Worm (Caenorhabditis elegans) whole organism, young adult: ENCODE data around the gene irld-65.

ENCODE experiments used
- B0035.1 ChIP-seq: sonication (generic microtip); optimal IDR thresholded peaks from 2 replicates; lab custom pipeline; 2016; ENCODE audit warnings: missing genetic modification characterization, mild to moderate bottlenecking, missing compliant biosample characterization, missing genotype, missing genetic modification reagents
- B0261.1 ChIP-seq: sonication (generic microtip); optimal IDR thresholded peaks from 2 replicates; lab custom pipeline; 2016; ENCODE audit warnings: mild to moderate bottlenecking, missing genetic modification characterization, moderate library complexity, missing compliant biosample characterization
- C17E4.6 ChIP-seq: fragments of 200-800 bp; sonication (Bioruptor generic); IDR thresholded peaks from 2 replicates; pipeline ENCODE4 v1.3.6; 2022; ENCODE audit warnings: missing genetic modification reagents, missing genetic modification characterization, missing compliant biosample characterization
- D2030.7 ChIP-seq: fragments of 200-800 bp; sonication (Bioruptor generic); IDR thresholded peaks from 2 replicates; pipeline ENCODE4 v1.3.6; 2022; ENCODE audit warnings: missing genetic modification reagents, missing genetic modification characterization, missing compliant biosample characterization
- F37B4.10 ChIP-seq: fragments of 200-800 bp; sonication (Bioruptor generic); IDR thresholded peaks from 2 replicates; pipeline ENCODE4 v1.3.6; 2022; ENCODE audit warnings: missing genetic modification characterization, missing compliant biosample characterization
- F52B5.7 ChIP-seq: sonication (generic microtip); optimal IDR thresholded peaks from 2 replicates; lab custom pipeline; 2016; ENCODE audit warnings: mild to moderate bottlenecking, missing genetic modification characterization, missing compliant biosample characterization
- K11D2.4 ChIP-seq: fragments of 200-800 bp; sonication (Bioruptor generic); IDR thresholded peaks from 2 replicates; pipeline ENCODE4 v1.3.6; 2022; ENCODE audit warnings: missing genetic modification reagents, missing genetic modification characterization, missing compliant biosample characterization
- T07F8.4 ChIP-seq: sonication (generic microtip); optimal IDR thresholded peaks from 2 replicates; lab custom pipeline; 2016; ENCODE audit warnings: mild to moderate bottlenecking, missing genetic modification characterization, moderate library complexity, missing compliant biosample characterization
- Y53F4B.3 ChIP-seq: fragments of 200-800 bp; sonication (Bioruptor generic); IDR thresholded peaks from 2 replicates; pipeline ENCODE4 v1.3.6; 2022; ENCODE audit warnings: missing genetic modification reagents, missing genetic modification characterization, missing compliant biosample characterization
- Y53G8AR.9 ChIP-seq: fragments of 200-800 bp; sonication (Bioruptor generic); conservative IDR thresholded peaks from 2 replicates; pipeline ENCODE4 v1.3.6; 2022; ENCODE audit warnings: missing genetic modification reagents, missing genetic modification characterization, missing compliant biosample characterization
- Y67H2A.10 ChIP-seq: fragments of 200-800 bp; sonication (Bioruptor generic); conservative IDR thresholded peaks from 2 replicates; pipeline ENCODE4 v1.3.6; 2022; ENCODE audit warnings: missing genetic modification reagents, missing genetic modification characterization, missing compliant biosample characterization
- ama-1 ChIP-seq, 3 experiments: fragments of 150-350 bp in 1 of 3; sonication (generic microtip) in 2 of 3; optimal IDR thresholded peaks; 2 replicates each; lab custom pipeline; 2014 to 2018; ENCODE audit warnings: missing biosample characterization in 2 of 3, missing genetic modification characterization in 2 of 3, missing genetic modification reagents in 2 of 3
- aptf-2 ChIP-seq: fragments of 200-800 bp; sonication (Bioruptor generic); conservative IDR thresholded peaks from 2 replicates; pipeline ENCODE4 v1.3.6; 2022; ENCODE audit warnings: missing genetic modification reagents, missing genetic modification characterization, missing compliant biosample characterization
- athp-1 ChIP-seq: sonication (generic microtip); optimal IDR thresholded peaks from 2 replicates; lab custom pipeline; 2017; ENCODE audit warnings: mild to moderate bottlenecking, missing genetic modification characterization, missing compliant biosample characterization
- attf-5 ChIP-seq: fragments of 200-800 bp; sonication (Bioruptor generic); optimal IDR thresholded peaks from 2 replicates; lab custom pipeline; 2018; ENCODE audit warnings: mild to moderate bottlenecking, missing genetic modification characterization, missing compliant biosample characterization
- bed-1 ChIP-seq: fragments of 200-800 bp; sonication (Bioruptor generic); IDR thresholded peaks from 2 replicates; pipeline ENCODE4 v1.3.6; 2022; ENCODE audit warnings: missing genetic modification reagents, missing genetic modification characterization, missing compliant biosample characterization
- bed-2 ChIP-seq: fragments of 200-800 bp; sonication (Bioruptor generic); IDR thresholded peaks from 2 replicates; pipeline ENCODE4 v1.3.6; 2022; ENCODE audit warnings: missing genetic modification reagents, missing genetic modification characterization, missing compliant biosample characterization
- chd-7 ChIP-seq: sonication (generic microtip); optimal IDR thresholded peaks from 2 replicates; lab custom pipeline; 2016; ENCODE audit warnings: mild to moderate bottlenecking, missing genetic modification characterization, moderate library complexity, missing compliant biosample characterization
- die-1 ChIP-seq: sonication (generic microtip); optimal IDR thresholded peaks from 2 replicates; lab custom pipeline; 2016; ENCODE audit warnings: missing genotype, mild to moderate bottlenecking, missing genetic modification characterization, missing compliant biosample characterization
- dpl-1 ChIP-seq: fragments of 150-350 bp; optimal IDR thresholded peaks from 2 replicates; lab custom pipeline; 2014; ENCODE audit warnings: missing biosample characterization, missing genetic modification reagents, missing genetic modification characterization
- ets-4 ChIP-seq: fragments of 200-800 bp; sonication (Bioruptor generic); optimal IDR thresholded peaks from 2 replicates; lab custom pipeline; 2018; ENCODE audit warnings: mild to moderate bottlenecking, missing genetic modification characterization, missing compliant biosample characterization
- fkh-3 ChIP-seq: sonication (generic microtip); optimal IDR thresholded peaks from 2 replicates; lab custom pipeline; 2016; ENCODE audit warnings: mild to moderate bottlenecking, missing genetic modification characterization, missing compliant biosample characterization
- hlh-26 ChIP-seq: fragments of 200-800 bp; sonication (Bioruptor generic); conservative IDR thresholded peaks from 2 replicates; pipeline ENCODE4 v1.3.6; 2022; ENCODE audit warnings: missing genetic modification reagents, missing genetic modification characterization, missing compliant biosample characterization
- hsf-1 ChIP-seq: fragments of 200-800 bp; sonication (Bioruptor generic); IDR thresholded peaks from 2 replicates; pipeline ENCODE4 v1.3.6; 2022; ENCODE audit warnings: missing genetic modification reagents, missing genetic modification characterization, missing compliant biosample characterization
- let-526 ChIP-seq: fragments of 200-800 bp; sonication (Bioruptor generic); IDR thresholded peaks from 2 replicates; pipeline ENCODE4 v1.3.6; 2022; ENCODE audit warnings: missing genetic modification reagents, missing genetic modification characterization, missing compliant biosample characterization
- let-607 ChIP-seq, 2 experiments: fragments of 200-800 bp in 1 of 2; sonication (Bioruptor generic) in 1 of 2; sonication (generic microtip) in 1 of 2; optimal IDR thresholded peaks; 2 replicates each; lab custom pipeline; 2016 to 2018; ENCODE audit warnings: mild to moderate bottlenecking in 2 of 2, missing compliant biosample characterization in 2 of 2, missing genetic modification characterization in 2 of 2, moderate library complexity in 2 of 2, missing genotype in 1 of 2
- lin-54 ChIP-seq: fragments of 200-800 bp; sonication (Bioruptor generic); optimal IDR thresholded peaks from 2 replicates; lab custom pipeline; 2018; ENCODE audit warnings: mild to moderate bottlenecking, missing genetic modification characterization, missing compliant biosample characterization
- madf-3 ChIP-seq: fragments of 200-800 bp; sonication (Bioruptor generic); IDR thresholded peaks from 2 replicates; pipeline ENCODE4 v1.3.6; 2022; ENCODE audit warnings: missing genetic modification reagents, missing genetic modification characterization, missing compliant biosample characterization
- madf-6 ChIP-seq: fragments of 200-800 bp; sonication (Bioruptor generic); IDR thresholded peaks from 2 replicates; pipeline ENCODE4 v1.3.6; 2022; ENCODE audit warnings: missing genetic modification reagents, missing genetic modification characterization, missing compliant biosample characterization
- madf-8 ChIP-seq: fragments of 200-800 bp; sonication (Bioruptor generic); conservative IDR thresholded peaks from 2 replicates; pipeline ENCODE4 v1.3.6; 2022; ENCODE audit warnings: missing genetic modification reagents, missing genetic modification characterization, missing compliant biosample characterization
- nfya-1 ChIP-seq: sonication (generic microtip); optimal IDR thresholded peaks from 2 replicates; lab custom pipeline; 2017; ENCODE audit warnings: antibody characterized with exemption, missing compliant biosample characterization, missing genetic modification characterization, borderline replicate concordance; ENCODE audit not compliant: insufficient read depth
- nfya-2 ChIP-seq: fragments of 200-800 bp; sonication (Bioruptor generic); IDR thresholded peaks from 2 replicates; pipeline ENCODE4 v1.3.6; 2022; ENCODE audit warnings: missing genetic modification reagents, missing genetic modification characterization, missing compliant biosample characterization
- nfyb-1 ChIP-seq: fragments of 200-800 bp; sonication (Bioruptor generic); IDR thresholded peaks from 2 replicates; pipeline ENCODE4 v1.3.6; 2022; ENCODE audit warnings: missing genetic modification reagents, missing genetic modification characterization, missing compliant biosample characterization
- nhr-80 ChIP-seq: sonication (generic microtip); optimal IDR thresholded peaks from 2 replicates; lab custom pipeline; 2016; ENCODE audit warnings: missing genetic modification characterization, missing compliant biosample characterization
- rec-8 ChIP-seq, 2 experiments: sonication (generic microtip); optimal IDR thresholded peaks; 2 replicates each; lab custom pipeline; 2016; ENCODE audit warnings: mild to moderate bottlenecking in 2 of 2, missing genetic modification characterization in 2 of 2, missing genetic modification reagents in 2 of 2, missing genotype in 2 of 2, missing biosample characterization in 1 of 2, missing compliant biosample characterization in 1 of 2, moderate library complexity in 1 of 2
- repo-1 ChIP-seq: sonication (generic microtip); optimal IDR thresholded peaks from 2 replicates; lab custom pipeline; 2017; ENCODE audit warnings: mild to moderate bottlenecking, missing genetic modification characterization, missing compliant biosample characterization
- rpc-1 ChIP-seq, 2 experiments: fragments of 150-350 bp in 1 of 2; sonication (generic microtip) in 1 of 2; optimal IDR thresholded peaks; 2 replicates each; lab custom pipeline; 2014 to 2018; ENCODE audit warnings: missing biosample characterization in 1 of 2, missing genetic modification characterization in 1 of 2, missing genetic modification reagents in 1 of 2, missing genotype in 1 of 2
- snpc-1.1 ChIP-seq: sonication (generic microtip); optimal IDR thresholded peaks from 2 replicates; lab custom pipeline; 2017; ENCODE audit warnings: missing genetic modification characterization, mild to moderate bottlenecking, missing compliant biosample characterization, antibody characterized with exemption, moderate library complexity, missing genotype, missing genetic modification reagents; ENCODE audit not compliant: insufficient read depth
- snpc-3.4 ChIP-seq: sonication (generic microtip); optimal IDR thresholded peaks from 2 replicates; lab custom pipeline; 2017; ENCODE audit warnings: missing genetic modification characterization, mild to moderate bottlenecking, missing compliant biosample characterization, antibody characterized with exemption, moderate library complexity, missing genotype, missing genetic modification reagents
- tbx-9 ChIP-seq: sonication (generic microtip); optimal IDR thresholded peaks from 2 replicates; lab custom pipeline; 2016; ENCODE audit warnings: borderline replicate concordance, missing genetic modification characterization, inconsistent platforms, missing compliant biosample characterization
- tlf-1 ChIP-seq: fragments of 200-800 bp; sonication (Bioruptor generic); optimal IDR thresholded peaks from 2 replicates; lab custom pipeline; 2018; ENCODE audit warnings: mild to moderate bottlenecking, missing genetic modification characterization, missing compliant biosample characterization
- unc-130 ChIP-seq: sonication (generic microtip); optimal IDR thresholded peaks from 2 replicates; lab custom pipeline; 2016; ENCODE audit warnings: missing genetic modification reagents, missing genetic modification characterization, missing compliant biosample characterization
- unc-62 ChIP-seq: fragments of 150-350 bp; optimal IDR thresholded peaks from 2 replicates; lab custom pipeline; 2014; ENCODE audit warnings: missing biosample characterization, missing genetic modification reagents, missing genetic modification characterization
- ztf-18 ChIP-seq: sonication (generic microtip); optimal IDR thresholded peaks from 2 replicates; lab custom pipeline; 2016; ENCODE audit warnings: missing genotype, mild to moderate bottlenecking, missing genetic modification characterization, missing compliant biosample characterization
- ztf-22 ChIP-seq: fragments of 200-800 bp; sonication (Bioruptor generic); optimal IDR thresholded peaks from 2 replicates; lab custom pipeline; 2018; ENCODE audit warnings: mild to moderate bottlenecking, missing genetic modification characterization, moderate library complexity, missing compliant biosample characterization
- ztf-25 ChIP-seq: fragments of 200-800 bp; sonication (Bioruptor generic); IDR thresholded peaks from 2 replicates; pipeline ENCODE4 v1.3.6; 2022; ENCODE audit warnings: missing genetic modification reagents, missing genetic modification characterization, missing compliant biosample characterization

The irld-65 gene

ce11 chrII:2920817-2921458 is 16.8 kb downstream of the irld-65 start (continued):
- TF ChIP-seq attf-5 = peak; percentile 74
- peak; percentile 88 for TF ChIP-seq madf-6
- TF ChIP-seq B0035.1 = peak; percentile 40
- TF ChIP-seq madf-3 (GFP tag; lab: Robert Waterston, UW) = no peak; the same call in none of the 2 replicates
- TF ChIP-seq nfyb-1 (GFP tag; lab: Robert Waterston, UW) = no peak; the same call in 1 of the 2 replicates
- no peak for TF ChIP-seq tbx-9 (tag; lab: Kevin White, UChicago)
- TF ChIP-seq let-607 (tag; optimal IDR thresholded peaks at IDR 0.05; lab: Kevin White, UChicago) = no peak
- peak; percentile 3 for TF ChIP-seq nhr-80 (tag; lab: Kevin White, UChicago)
- no peak for TF ChIP-seq ets-4 (GFP tag; lab: Kevin White, UChicago)
- peak; percentile 9 for TF ChIP-seq B0261.1
- TF ChIP-seq F37B4.10 (GFP tag; lab: Robert Waterston, UW) = no peak
- TF ChIP-seq ama-1 (optimal IDR thresholded peaks at IDR 0.05; lab: Kevin White, UChicago) = no peak
- TF ChIP-seq ama-1 (GFP tag; optimal IDR thresholded peaks at IDR 0.05; lab: Kevin White, UChicago) = no peak
- TF ChIP-seq nfya-2 (GFP tag; lab: Robert Waterston, UW) = no peak
- TF ChIP-seq aptf-2 = no peak
- peak; percentile 62 for TF ChIP-seq chd-7 (tag; lab: Kevin White, UChicago)
- peak; percentile 61 for TF ChIP-seq D2030.7 (GFP tag; lab: Robert Waterston, UW)
- TF ChIP-seq bed-1 (GFP tag; lab: Robert Waterston, UW) = 0 out of 2 replicates have a peak, but pooled peaks have one; percentile 43
- no peak for TF ChIP-seq Y53F4B.3 (GFP tag; lab: Robert Waterston, UW)
- TF ChIP-seq ztf-22 (GFP tag; lab: Kevin White, UChicago) = no peak
- no peak for TF ChIP-seq bed-2 (GFP tag; lab: Robert Waterston, UW)
- TF ChIP-seq Y67H2A.10 (GFP tag; lab: Robert Waterston, UW) = no peak
- TF ChIP-seq snpc-3.4 (tag; lab: Kevin White, UChicago) = peak; percentile 46
- no peak for TF ChIP-seq nfya-1 (tag; lab: Kevin White, UChicago)
- TF ChIP-seq ztf-18 (tag; lab: Kevin White, UChicago) = peak; percentile 31
- TF ChIP-seq repo-1 (tag; lab: Kevin White, UChicago) = no peak
- TF ChIP-seq unc-130 (GFP tag; lab: Kevin White, UChicago) = peak; percentile 59
- TF ChIP-seq snpc-1.1 (tag; lab: Kevin White, UChicago) = no peak
- no peak for TF ChIP-seq unc-62 (GFP tag; lab: Kevin White, UChicago)
- TF ChIP-seq C17E4.6 (GFP tag; lab: Robert Waterston, UW) = no peak
- TF ChIP-seq lin-54 (GFP tag; lab: Kevin White, UChicago) = peak; percentile 33
- TF ChIP-seq dpl-1 (GFP tag; lab: Kevin White, UChicago) = peak; percentile 49
- no peak for TF ChIP-seq let-526 (GFP tag; lab: Robert Waterston, UW)
- peak; percentile 58 for TF ChIP-seq tlf-1
- TF ChIP-seq die-1 (tag; lab: Kevin White, UChicago) = peak; percentile 0
- no peak for TF ChIP-seq fkh-3
- 0 out of 2 replicates have a peak, but pooled peaks have one; percentile 56 for TF ChIP-seq hlh-26 (GFP tag; lab: Robert Waterston, UW)
- peak; percentile 49; the same call in 1 of the 2 replicates for TF ChIP-seq Y53G8AR.9 (GFP tag; lab: Robert Waterston, UW)
- no peak for TF ChIP-seq T07F8.4 (tag; lab: Kevin White, UChicago)
- TF ChIP-seq athp-1 = peak; percentile 86
- peak; percentile 89 for TF ChIP-seq hsf-1 (GFP tag; lab: Robert Waterston, UW)
- TF ChIP-seq rpc-1 (optimal IDR thresholded peaks at IDR 0.05; lab: Kevin White, UChicago) = no peak
- no peak for TF ChIP-seq rpc-1 (tag; optimal IDR thresholded peaks at IDR 0.05; lab: Kevin White, UChicago)
- TF ChIP-seq K11D2.4 (GFP tag; lab: Robert Waterston, UW) = no peak; the same call in 1 of the 2 replicates
- no peak for TF ChIP-seq ztf-25 (GFP tag; lab: Robert Waterston, UW)
- TF ChIP-seq madf-8 (GFP tag; lab: Robert Waterston, UW) = peak; percentile 85
- TF ChIP-seq rec-8 (tag; optimal IDR thresholded peaks at IDR 0.05; lab: Kevin White, UChicago) = no peak
- peak; percentile 37 for TF ChIP-seq F52B5.7 (tag; lab: Kevin White, UChicago)
